Worm (Caenorhabditis elegans) whole organism, L2 larva: Measurements from ENCODE around the gene C45G9.8.

ENCODE experiments used
- egl-27 ChIP-seq: sonication (generic microtip); optimal IDR thresholded peaks from 3 replicates; lab custom pipeline; 2017; ENCODE audit warnings: missing biosample characterization, missing genetic modification reagents, missing genetic modification characterization
- elt-3 ChIP-seq: sonication (generic microtip); optimal IDR thresholded peaks from 2 replicates; lab custom pipeline; 2017; ENCODE audit warnings: missing biosample characterization, missing genetic modification characterization
- mdl-1 ChIP-seq, 2 experiments: fragments of 150-350 bp in 1 of 2; sonication (generic microtip) in 1 of 2; optimal IDR thresholded peaks; 2 replicates each; lab custom pipeline; 2017; ENCODE audit warnings: missing biosample characterization in 2 of 2, missing genetic modification characterization in 2 of 2
- nhr-25 ChIP-seq: fragments of 150-350 bp; sonication (generic microtip); optimal IDR thresholded peaks from 3 replicates; lab custom pipeline; 2014; ENCODE audit warnings: missing biosample characterization, missing genetic modification characterization

DNA sequence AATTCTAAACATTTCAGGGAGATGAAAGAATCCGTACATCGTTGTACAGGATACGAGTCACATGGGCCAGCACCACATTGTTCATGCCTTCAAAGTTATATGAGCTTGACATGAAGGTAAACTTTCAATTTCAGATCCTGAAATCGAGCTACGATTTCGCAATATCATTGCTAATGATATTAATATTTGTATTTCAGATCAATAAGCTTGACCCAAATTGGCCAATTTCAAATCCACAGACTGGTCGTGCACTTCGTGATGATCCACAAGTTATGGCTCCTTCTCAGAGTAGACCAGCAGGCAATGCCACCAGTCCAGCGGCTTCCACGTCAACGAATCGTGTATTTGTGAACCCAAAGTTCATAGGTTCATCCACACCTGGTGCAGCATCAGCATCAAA is 27.1 kb downstream of the C45G9.8 start:
- no peak for TF ChIP-seq egl-27
- TF ChIP-seq mdl-1 (tag; optimal IDR thresholded peaks at IDR 0.05; lab: Kevin White, UChicago), result no peak
- no peak for TF ChIP-seq nhr-25 (tag; lab: Kevin White, UChicago)
- TF ChIP-seq elt-3, result no peak
